Fruit fly (Drosophila melanogaster): ENCODE data around the gene Prx6a.

The Prx6a gene

DNA sequence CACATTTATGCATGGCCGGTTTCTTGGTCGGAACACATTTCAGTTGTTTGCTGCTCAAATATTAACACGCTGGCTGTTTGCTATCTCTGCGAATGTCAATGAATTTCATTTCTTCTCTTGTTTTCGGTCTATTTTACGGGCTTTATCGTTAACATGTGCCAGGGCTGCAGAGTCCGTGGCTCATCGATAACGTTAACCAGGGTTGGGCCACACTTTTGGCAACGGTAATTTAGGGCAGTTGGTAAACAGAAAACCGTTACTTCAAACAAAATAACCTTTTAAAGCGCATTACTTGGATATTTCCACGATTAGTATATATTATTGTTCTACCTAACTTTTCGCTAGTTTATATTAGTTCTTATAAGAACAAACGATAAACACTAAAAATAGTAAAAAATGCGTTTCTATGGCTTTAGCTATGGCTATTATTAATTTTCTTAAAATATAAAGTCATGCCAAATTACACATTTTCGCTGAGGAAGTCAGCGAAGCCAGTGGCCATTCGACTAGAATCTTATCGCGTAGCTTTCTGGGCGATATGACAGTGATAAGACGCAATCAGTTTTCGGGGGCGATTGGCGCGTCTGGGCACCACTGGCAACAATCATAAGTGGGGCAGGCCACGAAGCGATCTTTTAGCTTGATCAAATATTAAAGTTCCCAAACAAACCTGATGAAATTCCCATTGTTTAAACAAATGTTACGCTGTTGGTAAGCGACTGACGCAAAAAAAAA is 5.1 kb upstream of the Prx6a start (continued):
- no peak for TF ChIP-seq btn (GFP tag; optimal IDR thresholded peaks at IDR 0.05)
- no peak for TF ChIP-seq CG1832 (GFP tag; optimal IDR thresholded peaks at IDR 0.05)
- TF ChIP-seq CG17186 (GFP tag; optimal IDR thresholded peaks at IDR 0.05): no peak
- no peak for TF ChIP-seq tin (GFP tag; optimal IDR thresholded peaks at IDR 0.05)
- peak; percentile 29 for TF ChIP-seq Jarid2 (GFP tag; optimal IDR thresholded peaks at IDR 0.05)
- TF ChIP-seq CG11696 (GFP tag; IDR thresholded peaks at IDR 0.05): peak; percentile 27; the same call in 1 of the 2 replicates
- peak; percentile 60; the same call in 1 of the 3 replicates for TF ChIP-seq otp (GFP tag; IDR thresholded peaks at IDR 0.05)
- TF ChIP-seq C15 (GFP tag; IDR thresholded peaks at IDR 0.05): no peak
- TF ChIP-seq CG8478 (optimal IDR thresholded peaks at IDR 0.05): no peak
- TF ChIP-seq CG17328 (GFP tag; IDR thresholded peaks at IDR 0.05): no peak; the same call in 1 of the 2 replicates
- no peak for TF ChIP-seq CG11085 (GFP tag; IDR thresholded peaks at IDR 0.05)
- no peak for TF ChIP-seq CG11093 (GFP tag; IDR thresholded peaks at IDR 0.05)
- TF ChIP-seq ap (GFP tag; IDR thresholded peaks at IDR 0.05): no peak
- TF ChIP-seq peb (GFP tag; IDR thresholded peaks at IDR 0.05): no peak
- peak; percentile 55 for TF ChIP-seq Meics (GFP tag; optimal IDR thresholded peaks at IDR 0.05)
- TF ChIP-seq lov (optimal IDR thresholded peaks at IDR 0.05): no peak
- TF ChIP-seq lov (GFP tag; IDR thresholded peaks at IDR 0.05): no peak
- TF ChIP-seq pita (GFP tag; optimal IDR thresholded peaks at IDR 0.05): no peak
- 0 out of 2 replicates have a peak, but pooled peaks have one; percentile 25 for TF ChIP-seq seq (GFP tag; IDR thresholded peaks at IDR 0.05)
- TF ChIP-seq Hr78 (GFP tag; optimal IDR thresholded peaks at IDR 0.05): peak in 1 of 2 experiments; percentile 7
- no peak for TF ChIP-seq cato (GFP tag; optimal IDR thresholded peaks at IDR 0.05; ENCODE audit: borderline replicate concordance)
- no peak for TF ChIP-seq ham (GFP tag; IDR thresholded peaks at IDR 0.05)
- peak; percentile 16 for TF ChIP-seq Chrac-16 (GFP tag; optimal IDR thresholded peaks at IDR 0.05)
- no peak for TF ChIP-seq Lim3 (GFP tag; IDR thresholded peaks at IDR 0.05)
- no peak for TF ChIP-seq HLH54F (GFP tag; optimal IDR thresholded peaks at IDR 0.05)
- TF ChIP-seq caup (GFP tag; optimal IDR thresholded peaks at IDR 0.05; ENCODE audit: severe bottlenecking): peak; percentile 26
- TF ChIP-seq al (GFP tag; IDR thresholded peaks at IDR 0.05): no peak
- TF ChIP-seq CG15601 (tag; optimal IDR thresholded peaks at IDR 0.05): peak; percentile 55
- peak; percentile 23 for TF ChIP-seq CG4707 (GFP tag; optimal IDR thresholded peaks at IDR 0.05)
- TF ChIP-seq CG12744 (GFP tag; optimal IDR thresholded peaks at IDR 0.05): no peak
- TF ChIP-seq Sox102F (GFP tag; optimal IDR thresholded peaks at IDR 0.05): peak; percentile 30
- TF ChIP-seq chinmo (GFP tag; IDR thresholded peaks at IDR 0.05; ENCODE audit: partially characterized antibody): no peak
- TF ChIP-seq CG10321 (GFP tag; IDR thresholded peaks at IDR 0.05): no peak; the same call in 1 of the 2 replicates
- TF ChIP-seq dan (GFP tag; IDR thresholded peaks at IDR 0.05): no peak
- TF ChIP-seq Eip74EF (GFP tag; optimal IDR thresholded peaks at IDR 0.05): no peak
- TF ChIP-seq unc-4 (GFP tag; IDR thresholded peaks at IDR 0.05; ENCODE audit: partially characterized antibody): no peak
- TF ChIP-seq row (GFP tag; IDR thresholded peaks at IDR 0.05): peak; percentile 79
- no peak for TF ChIP-seq Lhr (GFP tag; optimal IDR thresholded peaks at IDR 0.05)
- peak; percentile 26 for TF ChIP-seq CG12236 (GFP tag; optimal IDR thresholded peaks at IDR 0.05)
- TF ChIP-seq Nf-YC (tag; optimal IDR thresholded peaks at IDR 0.05): peak; percentile 55
- TF ChIP-seq HLHmδ (GFP tag; optimal IDR thresholded peaks at IDR 0.05): no peak
- TF ChIP-seq CG7963 (GFP tag; IDR thresholded peaks at IDR 0.05; ENCODE audit: partially characterized antibody): no peak
- peak; percentile 55 for TF ChIP-seq CG14441 (GFP tag; IDR thresholded peaks at IDR 0.05)
- peak; percentile 76 for TF ChIP-seq Fer1 (GFP tag; optimal IDR thresholded peaks at IDR 0.05)
- TF ChIP-seq sisA (GFP tag; IDR thresholded peaks at IDR 0.05): peak; percentile 25; the same call in 1 of the 2 replicates
- TF ChIP-seq CG2875 (GFP tag; optimal IDR thresholded peaks at IDR 0.05): peak; percentile 21
- TF ChIP-seq hb (GFP tag; IDR thresholded peaks at IDR 0.05; ENCODE audit: partially characterized antibody): no peak
- TF ChIP-seq CG17385 (GFP tag; optimal IDR thresholded peaks at IDR 0.05): peak; percentile 36
- peak; percentile 80 for TF ChIP-seq Hmr (GFP tag; optimal IDR thresholded peaks at IDR 0.05)
